Fruit fly (Drosophila melanogaster): Measurements from ENCODE around the gene Oseg2.

The Oseg2 gene

DNA sequence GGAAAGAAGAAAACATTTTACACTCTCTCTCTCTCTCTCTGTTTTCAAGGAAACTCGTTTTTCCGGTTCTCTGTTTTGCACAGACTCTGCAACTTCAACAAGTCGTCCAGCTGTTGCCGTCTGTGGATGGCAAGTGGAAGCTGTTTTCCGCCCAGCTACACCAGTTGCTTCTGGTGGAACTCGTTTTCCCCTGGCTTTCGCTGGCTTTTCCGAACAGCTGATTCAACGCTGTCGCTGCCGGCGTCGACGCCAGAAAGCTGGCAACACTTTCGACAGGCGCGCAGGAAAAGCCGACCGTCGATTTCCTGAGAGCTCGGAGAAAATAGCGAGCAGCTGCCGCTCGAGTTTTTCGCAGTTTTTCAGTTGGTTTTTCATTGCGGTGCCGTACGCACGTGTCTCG lies 53.1 kb downstream of the Oseg2 start, which contains the start of gene MsR2:
Gene MsR2, plus strand, starts transcription at position 378 of the 400 bp plus-strand sequence.
- TF ChIP-seq Hr4 (GFP tag; optimal IDR thresholded peaks at IDR 0.05) (no peak), eg (GFP tag; IDR thresholded peaks at IDR 0.05) (0 out of 3 replicates have a peak, but pooled peaks have one; percentile 20), CG32006 (GFP tag; optimal IDR thresholded peaks at IDR 0.05) (no peak), OdsH (GFP tag; optimal IDR thresholded peaks at IDR 0.05) (no peak)

Measured in whole organism, prepupa.